Worm (Caenorhabditis elegans): ENCODE data around the gene K03B4.9.

DNA sequence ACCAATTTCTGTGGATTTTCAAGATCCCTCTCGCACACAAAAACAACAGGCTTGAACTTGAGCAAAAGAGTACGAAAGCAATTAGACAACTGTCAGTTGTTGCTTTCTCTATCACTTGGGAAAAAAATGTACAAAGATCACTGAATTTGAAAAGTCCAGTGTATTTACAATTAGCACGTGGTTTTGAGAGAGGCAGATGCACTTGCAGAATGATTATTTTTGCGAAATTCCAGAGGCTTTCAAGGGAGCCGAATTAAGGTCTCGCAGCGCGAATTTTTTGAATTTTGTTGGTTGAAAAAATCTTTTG is 20.8 kb upstream of the K03B4.9 start:
- no peak for TF ChIP-seq ZK546.5 (tag; optimal IDR thresholded peaks at IDR 0.05)
- no peak for TF ChIP-seq eor-1 (tag; optimal IDR thresholded peaks at IDR 0.05)
- TF ChIP-seq hmg-11 (tag; optimal IDR thresholded peaks at IDR 0.05): no peak
- no peak for TF ChIP-seq mml-1 (tag; optimal IDR thresholded peaks at IDR 0.05)
